Comparison of ENCODE assay signal across 2 fruit fly cellular contexts in genomic region chrX:9586627-9587026, dm6.
TF ChIP-seq lines count a peak whose summit lies in the region.

No protein-coding gene starts in this region.

- no peak for TF ChIP-seq CTCF in whole organism, embryonic (GFP tag; optimal IDR thresholded peaks at IDR 0.05; lab: Kevin White, UChicago)

TF ChIP-seq in Kc167, 6 proteins besides CTCF, POLR2A, EP300 and RAD21:
- TF ChIP-seq h (optimal IDR thresholded peaks at IDR 0.05; lab: Kevin White, UChicago), result no peak
- TF ChIP-seq Sin3A (optimal IDR thresholded peaks at IDR 0.05; lab: Kevin White, UChicago), result no peak
- peak; percentile 99 for TF ChIP-seq ttk (optimal IDR thresholded peaks at IDR 0.05; lab: Kevin White, UChicago)
- TF ChIP-seq psq (optimal IDR thresholded peaks at IDR 0.05; lab: Kevin White, UChicago), result no peak
- TF ChIP-seq insv (optimal IDR thresholded peaks at IDR 0.05; lab: Kevin White, UChicago), result no peak
- TF ChIP-seq Myc (optimal IDR thresholded peaks at IDR 0.05; lab: Kevin White, UChicago), result no peak

TF ChIP-seq in whole organism, embryonic, 481 proteins besides CTCF, POLR2A, EP300 and RAD21:
- no peak for TF ChIP-seq en (GFP tag; optimal IDR thresholded peaks at IDR 0.05; lab: Kevin White, UChicago)
- peak; percentile 41 for TF ChIP-seq Med (GFP tag; lab: Kevin White, UChicago)
- TF ChIP-seq CG1602 (GFP tag; optimal IDR thresholded peaks at IDR 0.05; lab: Kevin White, UChicago), result no peak
TF ChIP-seq in whole organism, embryonic: peak in this region for 1.
